Worm (Caenorhabditis elegans) whole organism, young adult: ENCODE data around the gene dnj-13.

Source experiments
- C06A6.2 ChIP-seq: fragments of 200-800 bp; sonication (Bioruptor generic); conservative IDR thresholded peaks from 2 replicates; pipeline ENCODE4 v1.3.6; 2022; ENCODE audit warnings: missing genetic modification characterization, missing compliant biosample characterization
- F22D6.2 ChIP-seq: sonication (generic microtip); optimal IDR thresholded peaks from 2 replicates; lab custom pipeline; 2016; ENCODE audit warnings: mild to moderate bottlenecking, missing genetic modification characterization, missing compliant biosample characterization
- F23B12.7 ChIP-seq: sonication (generic microtip); optimal IDR thresholded peaks from 2 replicates; lab custom pipeline; 2017; ENCODE audit warnings: missing genetic modification characterization, mild to moderate bottlenecking, missing compliant biosample characterization, antibody characterized with exemption, moderate library complexity; ENCODE audit not compliant: insufficient read depth
- F49E8.2 ChIP-seq: sonication (generic microtip); optimal IDR thresholded peaks from 3 replicates; lab custom pipeline; 2017; ENCODE audit warnings: missing genetic modification characterization, mild to moderate bottlenecking, missing compliant biosample characterization, antibody characterized with exemption, moderate library complexity; ENCODE audit not compliant: insufficient read depth
- F57A8.1 ChIP-seq: fragments of 200-800 bp; sonication (Bioruptor generic); optimal IDR thresholded peaks from 2 replicates; lab custom pipeline; 2018; ENCODE audit warnings: mild to moderate bottlenecking, missing genetic modification characterization, moderate library complexity, missing compliant biosample characterization
- K12H6.12 ChIP-seq: fragments of 200-800 bp; sonication (Bioruptor generic); optimal IDR thresholded peaks from 2 replicates; lab custom pipeline; 2018; ENCODE audit warnings: mild to moderate bottlenecking, missing genetic modification characterization, missing compliant biosample characterization
- Y53G8AR.9 ChIP-seq: fragments of 200-800 bp; sonication (Bioruptor generic); conservative IDR thresholded peaks from 2 replicates; pipeline ENCODE4 v1.3.6; 2022; ENCODE audit warnings: missing genetic modification reagents, missing genetic modification characterization, missing compliant biosample characterization
- Y56A3A.18 ChIP-seq: fragments of 200-800 bp; sonication (Bioruptor generic); IDR thresholded peaks from 2 replicates; pipeline ENCODE4 v1.3.6; 2022; ENCODE audit warnings: missing genetic modification reagents, missing genetic modification characterization, missing compliant biosample characterization
- aptf-3 ChIP-seq: fragments of 200-800 bp; sonication (Bioruptor generic); IDR thresholded peaks from 2 replicates; pipeline ENCODE4 v1.3.6; 2022; ENCODE audit warnings: missing genetic modification characterization, missing compliant biosample characterization
- atf-7 ChIP-seq: sonication (generic microtip); optimal IDR thresholded peaks from 2 replicates; lab custom pipeline; 2017; ENCODE audit warnings: mild to moderate bottlenecking, missing genetic modification characterization, missing compliant biosample characterization
- athp-1 ChIP-seq: sonication (generic microtip); optimal IDR thresholded peaks from 2 replicates; lab custom pipeline; 2017; ENCODE audit warnings: mild to moderate bottlenecking, missing genetic modification characterization, missing compliant biosample characterization
- attf-5 ChIP-seq: fragments of 200-800 bp; sonication (Bioruptor generic); optimal IDR thresholded peaks from 2 replicates; lab custom pipeline; 2018; ENCODE audit warnings: mild to moderate bottlenecking, missing genetic modification characterization, missing compliant biosample characterization
- attf-6 ChIP-seq: fragments of 200-800 bp; sonication (Bioruptor generic); IDR thresholded peaks from 2 replicates; pipeline ENCODE4 v1.3.6; 2022; ENCODE audit warnings: missing genetic modification reagents, missing genetic modification characterization, missing compliant biosample characterization
- ccch-3 ChIP-seq: fragments of 200-800 bp; sonication (Bioruptor generic); optimal IDR thresholded peaks from 2 replicates; lab custom pipeline; 2018; ENCODE audit warnings: mild to moderate bottlenecking, missing genetic modification characterization, missing compliant biosample characterization
- cebp-2 ChIP-seq: fragments of 200-800 bp; sonication (Bioruptor generic); IDR thresholded peaks from 2 replicates; pipeline ENCODE4 v1.3.6; 2022; ENCODE audit warnings: missing genetic modification characterization, missing compliant biosample characterization
- ceh-100 ChIP-seq: fragments of 200-800 bp; sonication (Bioruptor generic); IDR thresholded peaks from 2 replicates; pipeline ENCODE4 v1.3.6; 2022; ENCODE audit warnings: missing genetic modification reagents, missing genetic modification characterization, missing compliant biosample characterization
- ceh-27 ChIP-seq: fragments of 200-800 bp; sonication (Bioruptor generic); optimal IDR thresholded peaks from 2 replicates; lab custom pipeline; 2018; ENCODE audit warnings: mild to moderate bottlenecking, missing genetic modification characterization, moderate library complexity, missing compliant biosample characterization
- ceh-58 ChIP-seq: fragments of 200-800 bp; sonication (Bioruptor generic); IDR thresholded peaks from 2 replicates; pipeline ENCODE4 v1.3.6; 2022; ENCODE audit warnings: missing genetic modification characterization, missing compliant biosample characterization
- ceh-79 ChIP-seq: sonication (generic microtip); optimal IDR thresholded peaks from 2 replicates; lab custom pipeline; 2017; ENCODE audit warnings: mild to moderate bottlenecking, missing genetic modification characterization, missing compliant biosample characterization
- ceh-91 ChIP-seq: fragments of 200-800 bp; sonication (Bioruptor generic); IDR thresholded peaks from 2 replicates; pipeline ENCODE4 v1.3.6; 2022; ENCODE audit warnings: missing genetic modification reagents, missing genetic modification characterization, missing compliant biosample characterization
- efl-1 ChIP-seq: fragments of 150-350 bp; optimal IDR thresholded peaks from 2 replicates; lab custom pipeline; 2014; ENCODE audit warnings: missing biosample characterization, missing genetic modification reagents, missing genetic modification characterization
- hlh-12 ChIP-seq: sonication (generic microtip); optimal IDR thresholded peaks from 2 replicates; lab custom pipeline; 2016; ENCODE audit warnings: missing genetic modification characterization, missing compliant biosample characterization
- hlh-26 ChIP-seq: fragments of 200-800 bp; sonication (Bioruptor generic); conservative IDR thresholded peaks from 2 replicates; pipeline ENCODE4 v1.3.6; 2022; ENCODE audit warnings: missing genetic modification reagents, missing genetic modification characterization, missing compliant biosample characterization
- lin-54 ChIP-seq: fragments of 200-800 bp; sonication (Bioruptor generic); optimal IDR thresholded peaks from 2 replicates; lab custom pipeline; 2018; ENCODE audit warnings: mild to moderate bottlenecking, missing genetic modification characterization, missing compliant biosample characterization
- madf-10 ChIP-seq: sonication (generic microtip); optimal IDR thresholded peaks from 2 replicates; lab custom pipeline; 2016; ENCODE audit warnings: mild to moderate bottlenecking, missing genetic modification characterization, missing compliant biosample characterization
- madf-8 ChIP-seq: fragments of 200-800 bp; sonication (Bioruptor generic); conservative IDR thresholded peaks from 2 replicates; pipeline ENCODE4 v1.3.6; 2022; ENCODE audit warnings: missing genetic modification reagents, missing genetic modification characterization, missing compliant biosample characterization
- nfya-1 ChIP-seq: sonication (generic microtip); optimal IDR thresholded peaks from 2 replicates; lab custom pipeline; 2017; ENCODE audit warnings: antibody characterized with exemption, missing compliant biosample characterization, missing genetic modification characterization, borderline replicate concordance; ENCODE audit not compliant: insufficient read depth
- nhr-120 ChIP-seq: fragments of 200-800 bp; sonication (Bioruptor generic); IDR thresholded peaks from 2 replicates; pipeline ENCODE4 v1.3.6; 2022; ENCODE audit warnings: missing genetic modification characterization, missing compliant biosample characterization
- nhr-179 ChIP-seq: sonication (generic microtip); optimal IDR thresholded peaks from 2 replicates; lab custom pipeline; 2016; ENCODE audit warnings: mild to moderate bottlenecking, missing genetic modification characterization, missing compliant biosample characterization
- nhr-80 ChIP-seq: sonication (generic microtip); optimal IDR thresholded peaks from 2 replicates; lab custom pipeline; 2016; ENCODE audit warnings: missing genetic modification characterization, missing compliant biosample characterization
- pbrm-1 ChIP-seq: fragments of 200-800 bp; sonication (Bioruptor generic); IDR thresholded peaks from 2 replicates; pipeline ENCODE4 v1.3.6; 2022; ENCODE audit warnings: missing genetic modification reagents, missing genetic modification characterization, missing compliant biosample characterization
- rcor-1 ChIP-seq: fragments of 200-800 bp; sonication (Bioruptor generic); IDR thresholded peaks from 2 replicates; pipeline ENCODE4 v1.3.6; 2022; ENCODE audit warnings: missing genetic modification reagents, missing genetic modification characterization, missing compliant biosample characterization
- rec-8 ChIP-seq, 2 experiments: sonication (generic microtip); optimal IDR thresholded peaks; 2 replicates each; lab custom pipeline; 2016; ENCODE audit warnings: mild to moderate bottlenecking in 2 of 2, missing genetic modification characterization in 2 of 2, missing genetic modification reagents in 2 of 2, missing genotype in 2 of 2, missing biosample characterization in 1 of 2, missing compliant biosample characterization in 1 of 2, moderate library complexity in 1 of 2
- rpc-1 ChIP-seq, 2 experiments: fragments of 150-350 bp in 1 of 2; sonication (generic microtip) in 1 of 2; optimal IDR thresholded peaks; 2 replicates each; lab custom pipeline; 2014 to 2018; ENCODE audit warnings: missing biosample characterization in 1 of 2, missing genetic modification characterization in 1 of 2, missing genetic modification reagents in 1 of 2, missing genotype in 1 of 2
- sdz-38 ChIP-seq: sonication (generic microtip); optimal IDR thresholded peaks from 2 replicates; lab custom pipeline; 2016; ENCODE audit warnings: missing genotype, missing genetic modification characterization, missing compliant biosample characterization
- snpc-4 ChIP-seq, 5 experiments: fragments of 150-350 bp in 1 of 5; sonication (generic microtip) in 4 of 5; optimal IDR thresholded peaks; 2 replicates each; lab custom pipeline; 2014 to 2018; ENCODE audit warnings: missing genetic modification characterization in 5 of 5, missing biosample characterization in 3 of 5, antibody characterized with exemption in 2 of 5, mild to moderate bottlenecking in 2 of 5, missing compliant biosample characterization in 2 of 5, missing genotype in 2 of 5, moderate library complexity in 2 of 5, missing genetic modification reagents in 1 of 5
- sptf-2 ChIP-seq: fragments of 200-800 bp; sonication (Bioruptor generic); optimal IDR thresholded peaks from 2 replicates; lab custom pipeline; 2018; ENCODE audit warnings: mild to moderate bottlenecking, missing genetic modification characterization, missing compliant biosample characterization
- tbp1 ChIP-seq: fragments of 200-800 bp; sonication (Bioruptor generic); optimal IDR thresholded peaks from 2 replicates; lab custom pipeline; 2018; ENCODE audit warnings: mild to moderate bottlenecking, missing genetic modification characterization, missing compliant biosample characterization
- unc-62 ChIP-seq: fragments of 150-350 bp; optimal IDR thresholded peaks from 2 replicates; lab custom pipeline; 2014; ENCODE audit warnings: missing biosample characterization, missing genetic modification reagents, missing genetic modification characterization
- zfh-2 ChIP-seq: fragments of 200-800 bp; sonication (Bioruptor generic); conservative IDR thresholded peaks from 2 replicates; pipeline ENCODE4 v1.3.6; 2022; ENCODE audit warnings: missing genetic modification reagents, missing genetic modification characterization, missing compliant biosample characterization
- ztf-25 ChIP-seq: fragments of 200-800 bp; sonication (Bioruptor generic); IDR thresholded peaks from 2 replicates; pipeline ENCODE4 v1.3.6; 2022; ENCODE audit warnings: missing genetic modification reagents, missing genetic modification characterization, missing compliant biosample characterization

Gene dnj-13

DNA sequence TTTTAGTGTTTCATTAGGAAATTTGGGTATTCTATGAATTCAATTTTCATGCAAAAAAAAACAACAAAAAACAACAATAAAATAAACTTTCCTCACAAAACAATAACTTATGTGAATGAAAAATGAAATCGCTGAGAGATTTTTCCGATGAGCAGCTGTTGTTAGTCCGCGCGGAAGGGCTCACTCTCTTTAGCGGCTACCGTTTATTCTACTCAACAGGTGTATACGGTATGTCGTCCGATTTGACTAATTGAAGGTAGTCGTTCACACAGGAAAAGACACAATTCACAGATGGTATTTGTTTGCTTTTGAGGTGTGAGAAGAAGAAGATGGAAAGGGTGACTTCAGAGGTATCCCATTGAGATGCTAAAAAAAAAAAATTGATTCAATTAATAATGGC lies 23.2 kb downstream of the dnj-13 start:
- no peak for TF ChIP-seq F57A8.1 (GFP tag; lab: Kevin White, UChicago)
- no peak for TF ChIP-seq nfya-1
- no peak for TF ChIP-seq hlh-12 (tag; lab: Kevin White, UChicago)
- TF ChIP-seq pbrm-1, result no peak
- TF ChIP-seq sdz-38 (tag; lab: Kevin White, UChicago), result no peak
- no peak for TF ChIP-seq ztf-25
- no peak for TF ChIP-seq sptf-2
- TF ChIP-seq F22D6.2, result no peak

DNA sequence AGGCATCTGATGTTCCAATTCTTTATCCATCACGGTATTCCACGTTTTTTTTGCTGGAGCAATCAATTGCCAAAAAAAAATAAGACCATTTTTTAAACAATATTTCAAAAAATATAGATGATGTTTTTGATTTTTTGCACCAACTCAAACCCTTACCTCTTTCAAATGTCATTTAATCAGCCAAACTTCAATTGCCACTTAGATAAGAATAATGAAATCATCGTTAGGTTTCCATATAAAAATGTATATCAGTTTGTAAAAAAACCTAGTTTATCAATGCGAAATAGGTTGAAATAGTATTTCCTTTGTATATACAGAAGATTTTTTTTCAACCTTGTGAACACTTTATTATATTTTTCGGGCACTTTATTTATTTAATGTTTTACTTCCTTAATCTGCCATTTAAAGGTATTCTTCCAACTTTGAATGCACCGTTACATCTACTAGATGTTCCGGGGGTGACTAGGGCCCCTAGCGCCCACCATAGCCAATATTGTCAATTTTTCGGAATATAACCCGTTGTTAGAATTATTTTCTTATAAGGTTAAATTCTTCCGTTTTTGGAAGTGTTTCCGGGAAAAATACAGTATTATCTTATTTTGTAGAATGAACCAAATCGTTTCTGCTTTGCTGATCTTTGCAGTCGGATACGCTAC lies 23.8 kb downstream of the dnj-13 start, which contains the start of the genes F54D5.23 and F54D5.4:
F54D5.23 (minus strand) TSS at position 75 of the 656 bp plus-strand sequence.
F54D5.4 (plus strand) TSS at position 606 of the 656 bp plus-strand sequence.
- TF ChIP-seq nhr-80 (tag; lab: Kevin White, UChicago) (peak; percentile 57), F23B12.7 (tag; lab: Kevin White, UChicago) (no peak)

DNA sequence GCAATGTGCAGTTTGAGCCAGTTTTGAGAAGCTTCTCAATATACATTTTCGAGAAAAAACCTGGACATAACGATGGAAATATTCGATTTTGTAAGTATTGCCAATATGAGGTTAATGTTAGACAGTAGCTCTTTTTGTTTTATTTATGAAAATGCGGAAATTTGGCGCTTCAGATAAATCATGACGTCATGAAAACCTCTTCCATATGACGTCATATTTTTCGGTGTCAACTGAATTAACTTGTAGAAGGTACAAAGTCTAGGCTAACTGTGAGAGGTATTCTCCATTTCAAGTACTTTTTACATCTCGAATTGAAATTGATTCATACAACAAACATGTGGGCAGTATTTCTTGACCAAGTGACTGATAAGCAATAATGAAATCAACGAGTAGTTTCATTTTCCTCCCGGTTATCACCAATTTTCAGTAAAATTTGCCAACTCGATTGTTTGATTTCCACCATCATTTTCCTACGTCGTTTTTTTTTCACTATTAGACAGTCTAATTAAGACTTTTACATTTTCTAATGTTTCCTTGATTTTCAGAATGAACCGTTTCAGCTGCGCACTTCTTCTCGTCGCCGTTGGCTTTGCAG lies 25.9 kb downstream of the dnj-13 start, which contains the start of gene F54D5.3:
F54D5.3 (plus strand) TSS at position 546 of the 595 bp plus-strand sequence.
- TF ChIP-seq nhr-80 (tag; lab: Kevin White, UChicago) (peak; percentile 65), atf-7 (peak; percentile 42), attf-5 (GFP tag; lab: Kevin White, UChicago) (no peak)

DNA sequence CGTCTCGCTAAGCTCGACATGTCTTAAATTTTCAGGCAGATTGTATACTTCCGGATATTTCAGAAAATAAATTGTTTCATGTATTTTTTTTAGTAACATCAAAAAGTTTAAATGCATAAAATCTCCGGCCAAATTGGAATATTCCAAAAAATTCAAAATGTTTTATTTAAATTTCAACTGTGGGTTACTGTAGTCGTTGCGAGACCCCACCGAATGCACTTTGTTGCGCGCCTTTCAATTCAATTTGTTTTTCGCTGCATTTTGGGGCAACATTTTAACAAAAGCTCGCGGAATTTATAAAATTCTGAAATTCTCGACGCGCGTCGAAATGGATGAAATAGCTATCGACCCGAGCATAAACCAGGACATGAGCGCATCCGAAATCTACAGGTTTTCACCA lies 27.4 kb downstream of the dnj-13 start, which contains the start of gene F54D5.2:
F54D5.2 (plus strand) TSS at position 237 of the 400 bp plus-strand sequence.
- no peak for TF ChIP-seq nhr-120
- no peak for TF ChIP-seq madf-10 (tag; lab: Kevin White, UChicago)
- TF ChIP-seq Y56A3A.18 (GFP tag; lab: Robert Waterston, UW), result no peak
- TF ChIP-seq F22D6.2, result no peak
- no peak for TF ChIP-seq nhr-179 (tag; lab: Kevin White, UChicago)
- TF ChIP-seq C06A6.2 (GFP tag; lab: Robert Waterston, UW), result no peak
- TF ChIP-seq hlh-26 (GFP tag; lab: Robert Waterston, UW), result no peak
- no peak for TF ChIP-seq ceh-79 (tag; lab: Kevin White, UChicago)
- TF ChIP-seq tbp1 (GFP tag; lab: Kevin White, UChicago), result no peak
- peak; percentile 32 for TF ChIP-seq F49E8.2
- TF ChIP-seq cebp-2 (GFP tag; lab: Robert Waterston, UW), result no peak
- no peak for TF ChIP-seq attf-6 (GFP tag; lab: Robert Waterston, UW)
- no peak for TF ChIP-seq aptf-3 (GFP tag; lab: Robert Waterston, UW)
- no peak for TF ChIP-seq rpc-1 (optimal IDR thresholded peaks at IDR 0.05; lab: Kevin White, UChicago)
- no peak for TF ChIP-seq rpc-1 (tag; optimal IDR thresholded peaks at IDR 0.05; lab: Kevin White, UChicago)
- TF ChIP-seq ccch-3 (GFP tag; lab: Kevin White, UChicago), result no peak
- no peak for TF ChIP-seq sptf-2
- peak; percentile 74 for TF ChIP-seq lin-54 (GFP tag; lab: Kevin White, UChicago)
- no peak for TF ChIP-seq madf-8 (GFP tag; lab: Robert Waterston, UW)
- TF ChIP-seq efl-1 (GFP tag; lab: Kevin White, UChicago), result peak; percentile 39
- no peak for TF ChIP-seq zfh-2 (GFP tag; lab: Robert Waterston, UW)
- TF ChIP-seq snpc-4 (GFP tag; optimal IDR thresholded peaks at IDR 0.05; lab: Kevin White, UChicago), result no peak
- TF ChIP-seq snpc-4 (tag; optimal IDR thresholded peaks at IDR 0.05; lab: Kevin White, UChicago), result no peak
- TF ChIP-seq ceh-100, result no peak
- TF ChIP-seq rec-8 (tag; optimal IDR thresholded peaks at IDR 0.05; lab: Kevin White, UChicago), result no peak
- no peak for TF ChIP-seq ceh-58 (GFP tag; lab: Robert Waterston, UW)
- TF ChIP-seq K12H6.12 (tag; lab: Kevin White, UChicago), result no peak
- no peak for TF ChIP-seq unc-62 (GFP tag; lab: Kevin White, UChicago)
- TF ChIP-seq ceh-27 (GFP tag; lab: Kevin White, UChicago), result no peak
- TF ChIP-seq athp-1, result no peak
- TF ChIP-seq rcor-1 (GFP tag; lab: Robert Waterston, UW), result no peak
- TF ChIP-seq ceh-91 (GFP tag; lab: Robert Waterston, UW), result 0 out of 2 replicates have a peak, but pooled peaks have one; percentile 31
- no peak for TF ChIP-seq Y53G8AR.9 (GFP tag; lab: Robert Waterston, UW)
